Worm (Caenorhabditis elegans) whole organism, L1 larva: Measurements from ENCODE around the gene F55C10.5.
"Not testable (repeated sequence)": the region's sequence is repeated elsewhere in the genome, so short reads cannot be mapped to it uniquely, and the experiment has no call there.

Experiments
- ceh-8 ChIP-seq: fragments of 200-800 bp; sonication (Bioruptor generic); optimal IDR thresholded peaks from 2 replicates; lab custom pipeline; 2018; ENCODE audit warnings: mild to moderate bottlenecking, missing genetic modification characterization, moderate library complexity, missing compliant biosample characterization
- fkh-10 ChIP-seq: sonication (generic microtip); optimal IDR thresholded peaks from 2 replicates; lab custom pipeline; 2017; ENCODE audit warnings: missing biosample characterization, missing genetic modification reagents, missing genetic modification characterization
- fos-1 ChIP-seq: fragments of 150-350 bp; optimal IDR thresholded peaks from 2 replicates; lab custom pipeline; 2014; ENCODE audit warnings: missing biosample characterization, missing genetic modification characterization
- mep-1 ChIP-seq: fragments of 150-350 bp; optimal IDR thresholded peaks from 2 replicates; lab custom pipeline; 2014; ENCODE audit warnings: missing biosample characterization, missing genetic modification characterization
- nhr-12 ChIP-seq: sonication (generic microtip); optimal IDR thresholded peaks from 2 replicates; lab custom pipeline; 2017; ENCODE audit warnings: missing biosample characterization, missing genetic modification characterization
- nhr-76 ChIP-seq: sonication (generic microtip); optimal IDR thresholded peaks from 2 replicates; lab custom pipeline; 2017; ENCODE audit warnings: missing biosample characterization, missing genetic modification characterization
- swsn-7 ChIP-seq: sonication (generic microtip); optimal IDR thresholded peaks from 2 replicates; lab custom pipeline; 2016; ENCODE audit warnings: missing genetic modification characterization, missing compliant biosample characterization
- unc-62 ChIP-seq: fragments of 150-350 bp; optimal IDR thresholded peaks from 2 replicates; lab custom pipeline; 2014; ENCODE audit warnings: missing biosample characterization, missing genetic modification reagents, missing genetic modification characterization
- ztf-11 ChIP-seq, 2 experiments: sonication (generic microtip); optimal IDR thresholded peaks; 2 replicates each; lab custom pipeline; 2016 to 2017; ENCODE audit warnings: missing genetic modification characterization in 2 of 2, missing biosample characterization in 1 of 2, missing compliant biosample characterization in 1 of 2

DNA sequence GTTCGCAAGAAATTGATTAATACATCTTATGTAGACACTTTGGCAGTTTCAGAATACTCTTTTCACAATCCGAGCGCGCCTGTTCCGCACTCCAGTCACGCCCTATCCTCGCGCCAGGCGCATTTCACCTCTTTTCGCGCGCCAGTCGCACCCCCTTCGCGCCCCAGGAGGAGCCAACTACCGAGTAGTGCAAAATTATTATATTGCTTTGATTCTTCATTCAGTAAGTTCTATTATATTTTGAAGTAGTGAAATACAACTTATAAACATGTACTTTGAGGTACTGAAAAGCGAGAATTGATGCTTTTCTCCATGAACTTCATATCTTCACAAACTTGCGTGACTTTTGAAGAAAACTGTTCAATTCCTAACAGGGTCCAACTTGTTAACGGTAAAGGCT is 13.2 kb downstream of the F55C10.5 start, which contains the start of gene nas-18:
- not testable (repeated sequence) for TF ChIP-seq unc-62 (GFP tag; lab: Kevin White, UChicago); ztf-11 (tag; optimal IDR thresholded peaks at IDR 0.05; lab: Kevin White, UChicago); fos-1 (tag; lab: Kevin White, UChicago); fkh-10 (GFP tag; lab: Kevin White, UChicago); ceh-8 (GFP tag; lab: Kevin White, UChicago); nhr-76 (tag; lab: Kevin White, UChicago); nhr-12 (tag; lab: Kevin White, UChicago); swsn-7 (tag; lab: Kevin White, UChicago); mep-1 (tag; lab: Kevin White, UChicago)
